Worm (Caenorhabditis elegans): ENCODE measurements around the gene F28A12.3.

DNA sequence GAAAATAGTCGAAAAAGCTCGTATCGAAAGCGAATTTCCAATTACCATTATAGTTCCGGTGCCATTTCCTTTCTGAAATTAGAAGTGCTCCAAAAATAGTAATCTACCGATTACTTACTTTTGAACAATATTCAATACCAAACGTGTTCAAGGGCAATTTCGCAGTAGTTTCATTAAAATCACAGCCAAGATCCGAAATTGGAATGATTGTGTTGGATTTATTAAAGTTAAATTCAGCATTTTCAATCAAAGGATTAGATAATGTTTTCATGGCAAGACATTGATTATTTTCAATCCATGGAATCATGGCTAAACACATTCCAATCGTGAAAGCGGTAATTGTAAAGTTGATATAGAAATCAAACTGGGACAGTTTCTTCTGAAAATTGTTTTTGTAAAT, 8.4 kb downstream of the F28A12.3 start:
- TF ChIP-seq nhr-77 (tag; optimal IDR thresholded peaks at IDR 0.05) (no peak), snpc-4 (tag; optimal IDR thresholded peaks at IDR 0.05) (no peak), nhr-90 (tag; optimal IDR thresholded peaks at IDR 0.05; ENCODE audit: poor library complexity) (no peak), blmp-1 (tag; optimal IDR thresholded peaks at IDR 0.05) (no peak), skn-1 (tag; optimal IDR thresholded peaks at IDR 0.05) (no peak), dpl-1 (GFP tag; optimal IDR thresholded peaks at IDR 0.05) (no peak), fkh-8 (tag; optimal IDR thresholded peaks at IDR 0.05) (no peak), C04F5.9 (tag; optimal IDR thresholded peaks at IDR 0.05) (no peak), nhr-47 (tag; optimal IDR thresholded peaks at IDR 0.05) (no peak), xbp-1 (tag; optimal IDR thresholded peaks at IDR 0.05) (no peak)
